Worm (Caenorhabditis elegans): Measurements from ENCODE around the gene R07C3.13.

DNA sequence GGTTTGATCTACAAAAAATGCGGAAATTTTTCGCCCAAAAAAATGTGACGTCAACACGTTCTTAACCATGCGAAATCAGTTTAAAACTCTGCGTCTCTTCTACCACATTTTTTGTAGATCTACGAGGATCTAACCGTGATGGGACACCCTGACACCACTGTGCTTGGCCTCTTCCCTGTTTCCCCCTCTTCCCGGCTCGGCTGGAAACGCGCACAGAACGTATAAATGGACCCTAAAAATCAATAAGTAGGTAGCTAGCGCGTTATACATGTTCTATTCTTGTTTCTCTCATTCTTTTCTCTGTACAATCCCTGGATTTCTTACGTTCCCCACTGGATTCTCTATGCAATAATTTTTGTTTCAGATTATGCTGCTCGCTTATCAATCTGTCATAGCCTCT lies 3.7 kb downstream of the R07C3.13 start, which contains the start of gene fbxc-28:
- TF ChIP-seq tbx-37 (GFP tag; conservative IDR thresholded peaks at IDR 0.05) (no peak), F13C5.2 (tag; optimal IDR thresholded peaks at IDR 0.05) (no peak), ama-1 (optimal IDR thresholded peaks at IDR 0.05) (no peak), hmbx-1 (tag; optimal IDR thresholded peaks at IDR 0.05) (no peak), ets-7 (tag; optimal IDR thresholded peaks at IDR 0.05) (no peak), flt-1 (GFP tag; IDR thresholded peaks at IDR 0.05) (no peak), scrt-1 (GFP tag; IDR thresholded peaks at IDR 0.05) (no peak), aly-1 (tag; optimal IDR thresholded peaks at IDR 0.05) (no peak)
